Fruit fly (Drosophila melanogaster): ENCODE measurements around the gene CG33290.
A peak's percentile ranks its signal among the peaks of the same experiment; 100 is the strongest.

CG33290 gene

dm6 chr3L:21585397-21585796, 43.2 kb downstream of the CG33290 start (continued):
- TF ChIP-seq Antp (GFP tag; optimal IDR thresholded peaks at IDR 0.05) (no peak), Fer3 (tag; optimal IDR thresholded peaks at IDR 0.05) (no peak), amos (GFP tag; IDR thresholded peaks at IDR 0.05; ENCODE audit: partially characterized antibody) (no peak), TFAM (GFP tag; optimal IDR thresholded peaks at IDR 0.05) (no peak), CG10565 (GFP tag; optimal IDR thresholded peaks at IDR 0.05) (no peak), CG15269 (tag; optimal IDR thresholded peaks at IDR 0.05) (no peak), CG17186 (GFP tag; optimal IDR thresholded peaks at IDR 0.05) (no peak), oc (tag; optimal IDR thresholded peaks at IDR 0.05) (no peak), CG12299 (tag; optimal IDR thresholded peaks at IDR 0.05) (no peak), CG2678 (tag; optimal IDR thresholded peaks at IDR 0.05) (no peak), Dp (GFP tag; optimal IDR thresholded peaks at IDR 0.05) (no peak), Vsx1 (GFP tag; optimal IDR thresholded peaks at IDR 0.05) (no peak), tup (GFP tag; optimal IDR thresholded peaks at IDR 0.05) (no peak), pan (optimal IDR thresholded peaks at IDR 0.05) (no peak), pan (GFP tag; optimal IDR thresholded peaks at IDR 0.05 in 1 of 2, IDR thresholded peaks at IDR 0.05 in 1 of 2) (peak in 1 of 2 experiments; percentile 42), mam (GFP tag; optimal IDR thresholded peaks at IDR 0.05) (no peak), CG18262 (tag; optimal IDR thresholded peaks at IDR 0.05) (peak; percentile 51), Doc3 (GFP tag; IDR thresholded peaks at IDR 0.05; ENCODE audit: partially characterized antibody) (no peak), Bdp1 (GFP tag; optimal IDR thresholded peaks at IDR 0.05) (no peak), lbe (GFP tag; optimal IDR thresholded peaks at IDR 0.05) (no peak), CG15696 (tag; optimal IDR thresholded peaks at IDR 0.05) (peak; percentile 19), emc (GFP tag; optimal IDR thresholded peaks at IDR 0.05) (no peak), Camta (GFP tag; optimal IDR thresholded peaks at IDR 0.05) (no peak), cwo (GFP tag; optimal IDR thresholded peaks at IDR 0.05) (no peak), Lpt (GFP tag; optimal IDR thresholded peaks at IDR 0.05) (no peak), CG32767 (GFP tag; IDR thresholded peaks at IDR 0.05) (0 out of 2 replicates have a peak, but pooled peaks have one; percentile 17), CG11247 (GFP tag; IDR thresholded peaks at IDR 0.05) (no peak), Nf-YA (GFP tag; IDR thresholded peaks at IDR 0.05) (no peak), CG18476 (GFP tag; optimal IDR thresholded peaks at IDR 0.05) (no peak), CG12391 (tag; optimal IDR thresholded peaks at IDR 0.05) (no peak), Spps (tag; optimal IDR thresholded peaks at IDR 0.05) (no peak), cas (GFP tag; IDR thresholded peaks at IDR 0.05) (no peak), CG43689 (GFP tag; IDR thresholded peaks at IDR 0.05) (no peak), bbx (GFP tag; IDR thresholded peaks at IDR 0.05; ENCODE audit: partially characterized antibody) (no peak), MESR4 (GFP tag; optimal IDR thresholded peaks at IDR 0.05) (no peak), CG11696 (GFP tag; IDR thresholded peaks at IDR 0.05) (no peak), scrt (GFP tag; optimal IDR thresholded peaks at IDR 0.05) (no peak), CG15479 (GFP tag; optimal IDR thresholded peaks at IDR 0.05) (no peak), CG8478 (optimal IDR thresholded peaks at IDR 0.05) (no peak), BtbVII (GFP tag; optimal IDR thresholded peaks at IDR 0.05) (no peak), CG4820 (GFP tag; optimal IDR thresholded peaks at IDR 0.05) (peak; percentile 6), Sry-δ (GFP tag; optimal IDR thresholded peaks at IDR 0.05) (no peak), Xbp1 (GFP tag; optimal IDR thresholded peaks at IDR 0.05) (no peak), exex (tag; optimal IDR thresholded peaks at IDR 0.05) (no peak), ATbp (GFP tag; optimal IDR thresholded peaks at IDR 0.05) (no peak), Fer1 (GFP tag; optimal IDR thresholded peaks at IDR 0.05) (no peak), zf30C (GFP tag; optimal IDR thresholded peaks at IDR 0.05) (peak; percentile 52), Atf6 (GFP tag; IDR thresholded peaks at IDR 0.05) (no peak), CG10979 (tag; optimal IDR thresholded peaks at IDR 0.05) (peak; percentile 60), Ssrp (tag; optimal IDR thresholded peaks at IDR 0.05) (no peak), Drgx (GFP tag; IDR thresholded peaks at IDR 0.05) (no peak), GATAe (GFP tag; conservative IDR thresholded peaks at IDR 0.05) (no peak)

Measured in whole organism, embryonic.